Worm (Caenorhabditis elegans): ENCODE results near the gene hdl-2.

DNA sequence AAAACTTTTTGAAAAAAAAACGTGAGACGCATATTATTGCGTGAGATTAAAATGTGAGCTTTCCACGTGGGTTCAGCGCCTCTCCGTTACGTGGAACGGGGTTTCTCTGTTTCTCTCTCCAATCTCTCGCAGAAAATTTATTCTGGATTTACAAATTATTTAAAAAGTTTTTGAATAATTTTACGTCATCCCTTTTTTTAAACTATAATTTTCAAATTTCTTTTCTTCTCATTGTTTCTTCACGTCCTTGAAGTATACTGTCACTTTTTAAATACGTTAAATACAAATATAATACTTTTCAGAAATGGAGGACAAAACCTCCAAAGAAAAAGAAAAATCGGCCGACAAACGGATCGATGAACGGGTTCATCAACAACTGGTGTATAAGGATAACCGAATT, 46.4 kb upstream of the hdl-2 start, which contains the start of gene T28C6.7:
- TF ChIP-seq nhr-11 (tag; optimal IDR thresholded peaks at IDR 0.05) (no peak), lin-13 (GFP tag; optimal IDR thresholded peaks at IDR 0.05) (no peak)
